Fruit fly (Drosophila melanogaster): ENCODE measurements around the gene CG4553.

The CG4553 gene

DNA sequence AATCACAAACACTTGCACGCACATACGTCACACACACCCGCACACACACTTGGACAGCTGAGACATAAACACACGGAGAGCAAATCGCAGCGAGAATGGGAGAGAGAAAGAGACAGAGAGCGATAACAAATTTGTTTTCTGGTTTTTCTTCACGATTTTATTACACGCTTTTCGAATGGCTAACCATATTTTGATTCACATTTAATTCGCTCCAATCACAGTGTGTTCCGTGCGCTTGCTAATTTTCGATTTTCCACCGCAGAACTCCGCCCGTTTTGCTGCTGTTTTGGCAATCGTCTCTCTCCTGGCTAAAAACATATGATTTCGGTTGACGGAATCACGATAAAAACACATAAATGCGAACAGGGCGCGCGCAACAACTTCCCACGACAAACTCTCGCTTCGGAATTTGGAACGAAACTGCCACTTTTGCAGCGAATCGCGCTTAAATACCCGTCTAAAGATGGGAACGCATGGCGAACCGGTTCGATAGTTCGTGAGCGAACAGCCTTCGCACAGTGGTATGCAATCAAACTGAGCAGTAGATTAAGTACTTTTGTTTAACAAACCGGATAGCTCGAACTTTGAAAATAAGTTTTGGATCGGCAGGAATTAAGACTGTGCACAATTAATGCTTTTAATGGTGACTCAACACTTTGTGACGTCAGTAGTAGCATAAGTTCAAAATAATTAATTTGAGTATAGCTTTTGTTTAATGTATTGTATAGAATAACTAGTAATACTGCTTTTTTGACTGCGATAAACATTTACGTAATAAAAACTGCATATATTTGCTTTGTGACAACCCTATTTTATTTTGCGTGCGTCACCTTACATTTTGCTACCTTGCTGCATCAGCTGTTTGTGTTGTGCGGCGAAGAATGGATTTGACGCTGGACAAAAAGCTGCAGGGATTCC lies 3.8 kb downstream of the CG4553 start, which contains the start of the genes Fur1 and Vps33B:
Gene Fur1, minus strand, starts transcription at position 424 of the 918 bp plus-strand sequence.
Gene Vps33B, plus strand, starts transcription at position 856 of the 918 bp plus-strand sequence.
- TF ChIP-seq cnc (optimal IDR thresholded peaks at IDR 0.05) (no peak), pad (GFP tag; optimal IDR thresholded peaks at IDR 0.05) (peak; percentile 86), ovo (GFP tag; optimal IDR thresholded peaks at IDR 0.05) (peak; percentile 95), CG7045 (GFP tag; optimal IDR thresholded peaks at IDR 0.05) (peak; percentile 97), tj (GFP tag; optimal IDR thresholded peaks at IDR 0.05) (peak; percentile 93), CG33017 (tag; optimal IDR thresholded peaks at IDR 0.05) (peak; percentile 91), bab1 (GFP tag; optimal IDR thresholded peaks at IDR 0.05) (peak; percentile 97), CG11617 (GFP tag; optimal IDR thresholded peaks at IDR 0.05) (peak; percentile 99), CG14711 (tag; optimal IDR thresholded peaks at IDR 0.05) (peak; percentile 95), CG5204 (GFP tag; optimal IDR thresholded peaks at IDR 0.05) (peak; percentile 99), Clk (GFP tag; optimal IDR thresholded peaks at IDR 0.05) (peak; percentile 92), CG1620 (GFP tag; optimal IDR thresholded peaks at IDR 0.05) (peak; percentile 98), cic (GFP tag; optimal IDR thresholded peaks at IDR 0.05) (peak; percentile 70), Crg-1 (GFP tag; optimal IDR thresholded peaks at IDR 0.05) (peak; percentile 96), Hr96 (GFP tag; optimal IDR thresholded peaks at IDR 0.05) (peak; percentile 98), CG12768 (GFP tag; optimal IDR thresholded peaks at IDR 0.05) (peak; percentile 98), toe (GFP tag; optimal IDR thresholded peaks at IDR 0.05) (peak; percentile 99), kay (GFP tag; ENCODE audit: borderline replicate concordance) (no peak), Mnt (GFP tag; optimal IDR thresholded peaks at IDR 0.05) (peak; percentile 95), CG7101 (tag; optimal IDR thresholded peaks at IDR 0.05) (peak; percentile 96)

DNA sequence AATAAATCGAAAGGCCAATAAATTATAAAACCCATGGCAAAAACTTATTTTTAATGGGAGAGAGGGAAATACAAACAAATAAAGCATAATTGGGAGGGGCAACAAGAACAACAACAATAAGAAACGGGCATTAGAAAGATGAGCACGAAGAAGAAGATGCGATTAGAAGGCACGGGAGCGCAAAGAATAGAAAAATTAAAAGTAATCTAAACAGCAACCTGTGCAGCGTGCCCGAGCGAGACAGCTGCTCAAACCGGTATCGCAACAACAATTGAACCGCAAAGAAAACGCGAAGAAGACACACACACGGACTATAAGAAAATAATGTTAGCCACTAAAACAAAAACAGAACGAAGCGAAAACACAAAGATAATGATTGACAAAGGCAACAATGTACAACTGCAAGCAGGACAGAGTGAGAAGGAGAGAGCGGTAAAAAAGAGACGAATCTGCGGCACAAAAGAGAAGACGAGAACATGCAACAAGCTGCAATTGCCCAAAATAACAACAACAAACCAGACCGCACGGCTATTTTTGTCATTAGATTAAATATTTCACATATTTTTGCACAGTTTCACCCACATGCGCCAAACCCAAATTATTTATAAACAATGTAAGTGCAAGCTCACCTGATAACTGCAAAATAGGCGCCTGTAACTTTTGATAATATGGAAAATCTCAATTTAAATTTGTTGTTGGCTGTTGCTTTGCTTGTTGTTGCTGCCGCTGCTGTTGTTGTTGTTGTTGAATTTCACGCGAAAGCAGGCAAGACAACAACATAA lies 4.7 kb downstream of the CG4553 start:
- TF ChIP-seq CG1620 (GFP tag; optimal IDR thresholded peaks at IDR 0.05): no peak
- TF ChIP-seq ovo (GFP tag; optimal IDR thresholded peaks at IDR 0.05): no peak
- TF ChIP-seq kay (GFP tag; ENCODE audit: borderline replicate concordance): no peak
- no peak for TF ChIP-seq CG14711 (tag; optimal IDR thresholded peaks at IDR 0.05)
- no peak for TF ChIP-seq CG33017 (tag; optimal IDR thresholded peaks at IDR 0.05)
- no peak for TF ChIP-seq Mnt (GFP tag; optimal IDR thresholded peaks at IDR 0.05)
- no peak for TF ChIP-seq Clk (GFP tag; optimal IDR thresholded peaks at IDR 0.05)
- no peak for TF ChIP-seq Crg-1 (GFP tag; optimal IDR thresholded peaks at IDR 0.05)
- TF ChIP-seq Hr96 (GFP tag; optimal IDR thresholded peaks at IDR 0.05): no peak

DNA sequence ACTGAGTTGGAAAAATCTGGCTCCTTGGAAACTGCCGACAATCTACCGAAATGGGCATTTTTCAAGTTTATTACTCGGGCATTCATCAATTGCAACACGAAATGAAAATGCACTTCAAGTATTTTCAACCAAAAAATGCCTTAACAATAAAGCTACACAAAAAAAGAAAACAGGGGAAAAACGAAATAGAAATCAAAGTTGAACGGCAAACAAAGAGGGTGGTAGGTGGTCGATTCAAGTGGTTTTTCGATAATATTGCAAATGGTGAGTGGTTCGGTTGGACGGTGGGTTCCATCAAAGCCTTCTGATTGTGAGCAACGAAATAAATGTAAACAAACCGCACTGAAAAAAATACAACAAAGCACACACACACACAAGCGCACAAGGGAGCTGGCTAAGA lies 10.5 kb downstream of the CG4553 start:
- TF ChIP-seq CG33017 (tag; optimal IDR thresholded peaks at IDR 0.05) (no peak), bab1 (GFP tag; optimal IDR thresholded peaks at IDR 0.05) (no peak), pad (GFP tag; optimal IDR thresholded peaks at IDR 0.05) (no peak), Mnt (GFP tag; optimal IDR thresholded peaks at IDR 0.05) (no peak), CG5204 (GFP tag; optimal IDR thresholded peaks at IDR 0.05) (no peak), CG7101 (tag; optimal IDR thresholded peaks at IDR 0.05) (no peak), CG7045 (GFP tag; optimal IDR thresholded peaks at IDR 0.05) (no peak), CG1620 (GFP tag; optimal IDR thresholded peaks at IDR 0.05) (no peak), CG11617 (GFP tag; optimal IDR thresholded peaks at IDR 0.05) (no peak), CG14711 (tag; optimal IDR thresholded peaks at IDR 0.05) (no peak), tj (GFP tag; optimal IDR thresholded peaks at IDR 0.05) (no peak), Hr96 (GFP tag; optimal IDR thresholded peaks at IDR 0.05) (no peak), Clk (GFP tag; optimal IDR thresholded peaks at IDR 0.05) (no peak), Crg-1 (GFP tag; optimal IDR thresholded peaks at IDR 0.05) (no peak), ovo (GFP tag; optimal IDR thresholded peaks at IDR 0.05) (no peak)

DNA sequence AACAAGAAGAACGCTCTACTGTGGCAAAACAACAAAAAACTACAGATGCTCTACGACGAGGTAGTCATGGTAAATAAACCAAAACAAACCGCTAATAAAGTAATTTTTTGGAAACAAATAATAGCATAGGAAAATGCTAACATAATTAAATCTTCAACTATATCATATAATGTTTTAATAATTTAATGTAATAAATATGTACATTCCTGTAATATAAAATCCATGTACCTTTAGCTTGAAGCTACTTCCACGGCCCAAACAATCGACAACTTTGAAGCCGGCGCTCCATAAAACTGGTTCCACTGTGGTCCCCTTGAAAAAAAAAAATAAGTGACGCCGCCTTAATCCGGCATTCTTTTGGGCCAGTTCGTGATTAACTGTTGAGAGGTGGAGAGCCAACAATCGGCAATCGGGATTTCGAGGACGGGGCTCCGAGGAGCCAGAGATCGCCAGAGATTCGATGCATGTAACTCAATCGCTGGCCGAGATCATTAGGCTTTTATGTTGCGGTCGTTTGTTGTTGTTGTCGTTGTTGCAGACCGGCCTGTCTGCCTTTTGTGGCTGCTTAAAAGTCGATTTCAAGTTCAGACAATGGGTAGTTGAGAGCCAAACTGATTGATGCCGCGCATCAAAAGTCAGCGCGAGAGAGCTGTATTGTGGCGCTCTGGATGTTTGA lies 13.9 kb downstream of the CG4553 start:
- no peak for TF ChIP-seq tj (GFP tag; optimal IDR thresholded peaks at IDR 0.05)

DNA sequence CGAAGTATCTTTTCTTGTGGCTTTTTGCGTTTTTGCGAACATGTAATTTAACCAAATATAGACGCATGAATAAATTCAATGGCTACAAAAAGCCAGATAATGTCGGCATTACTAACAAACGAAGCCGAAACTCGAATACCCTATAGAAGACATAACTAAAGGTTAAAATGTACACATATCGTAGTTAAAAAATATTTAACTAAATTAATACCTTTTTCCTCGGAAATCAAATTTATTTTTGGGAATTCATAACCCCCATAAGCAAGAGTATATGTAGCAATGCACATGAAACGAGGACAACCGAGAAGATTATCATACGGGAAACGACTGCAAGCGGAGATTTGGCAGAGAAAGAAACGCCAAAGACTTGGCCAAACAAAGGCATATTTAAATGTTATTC lies 15.0 kb downstream of the CG4553 start:
- TF ChIP-seq Clk (GFP tag; optimal IDR thresholded peaks at IDR 0.05): no peak
- no peak for TF ChIP-seq bab1 (GFP tag; optimal IDR thresholded peaks at IDR 0.05)
- no peak for TF ChIP-seq Crg-1 (GFP tag; optimal IDR thresholded peaks at IDR 0.05)
- no peak for TF ChIP-seq cnc (optimal IDR thresholded peaks at IDR 0.05)
- no peak for TF ChIP-seq toe (GFP tag; optimal IDR thresholded peaks at IDR 0.05)
- no peak for TF ChIP-seq Mnt (GFP tag; optimal IDR thresholded peaks at IDR 0.05)
- no peak for TF ChIP-seq Hr96 (GFP tag; optimal IDR thresholded peaks at IDR 0.05)
- TF ChIP-seq pad (GFP tag; optimal IDR thresholded peaks at IDR 0.05): no peak
- TF ChIP-seq CG11617 (GFP tag; optimal IDR thresholded peaks at IDR 0.05): no peak
- no peak for TF ChIP-seq CG7045 (GFP tag; optimal IDR thresholded peaks at IDR 0.05)
- TF ChIP-seq kay (GFP tag; ENCODE audit: borderline replicate concordance): no peak
- no peak for TF ChIP-seq CG1620 (GFP tag; optimal IDR thresholded peaks at IDR 0.05)
- no peak for TF ChIP-seq CG5204 (GFP tag; optimal IDR thresholded peaks at IDR 0.05)
- no peak for TF ChIP-seq CG33017 (tag; optimal IDR thresholded peaks at IDR 0.05)
- TF ChIP-seq CG7101 (tag; optimal IDR thresholded peaks at IDR 0.05): no peak
- no peak for TF ChIP-seq ovo (GFP tag; optimal IDR thresholded peaks at IDR 0.05)
- TF ChIP-seq CG14711 (tag; optimal IDR thresholded peaks at IDR 0.05): no peak
- TF ChIP-seq cic (GFP tag; optimal IDR thresholded peaks at IDR 0.05): no peak
- no peak for TF ChIP-seq CG12768 (GFP tag; optimal IDR thresholded peaks at IDR 0.05)
- TF ChIP-seq tj (GFP tag; optimal IDR thresholded peaks at IDR 0.05): no peak
